Fruit fly (Drosophila melanogaster) whole organism, embryonic: ENCODE measurements around the gene PIG-U.
A peak's percentile ranks its signal among the peaks of the same experiment; 100 is the strongest.

Experiments used
- CG11696 ChIP-seq: fragments of 200-800 bp; sonication (Bioruptor generic); IDR thresholded peaks from 2 replicates; pipeline ENCODE4 v1.3.6; 2022; ENCODE audit warnings: missing biosample characterization, missing genetic modification characterization
- CG12155 ChIP-seq: fragments of 200-800 bp; sonication (Bioruptor generic); optimal IDR thresholded peaks from 3 replicates; lab custom pipeline; 2016; ENCODE audit warnings: missing biosample characterization, missing genetic modification characterization
- CG12659 ChIP-seq: fragments of 200-800 bp; sonication (Bioruptor generic); optimal IDR thresholded peaks from 3 replicates; lab custom pipeline; 2017; ENCODE audit warnings: mild to moderate bottlenecking, missing biosample characterization, missing genetic modification reagents, missing genetic modification characterization
- CG13287 ChIP-seq: fragments of 200-800 bp; sonication (Bioruptor generic); IDR thresholded peaks from 2 replicates; pipeline ENCODE4 v1.3.6; 2022; ENCODE audit warnings: missing biosample characterization, missing genetic modification characterization; ENCODE audit not compliant: partially characterized antibody
- CG13894 ChIP-seq: fragments of 200-800 bp; sonication (Bioruptor generic); optimal IDR thresholded peaks from 3 replicates; lab custom pipeline; 2018; ENCODE audit warnings: missing biosample characterization, mild to moderate bottlenecking, missing genetic modification characterization, moderate library complexity
- CG15269 ChIP-seq: fragments of 200-800 bp; sonication (Bioruptor generic); optimal IDR thresholded peaks from 2 replicates; lab custom pipeline; 2018; ENCODE audit warnings: missing biosample characterization, mild to moderate bottlenecking, missing genetic modification characterization, moderate library complexity
- CG15514 ChIP-seq: fragments of 200-800 bp; sonication (Bioruptor generic); optimal IDR thresholded peaks from 3 replicates; lab custom pipeline; 2017; ENCODE audit warnings: missing biosample characterization, missing genetic modification characterization, mild to moderate bottlenecking, moderate library complexity, missing genetic modification reagents
- CG17359 ChIP-seq: fragments of 200-800 bp; sonication (Bioruptor generic); optimal IDR thresholded peaks from 3 replicates; lab custom pipeline; 2018; ENCODE audit warnings: missing biosample characterization, mild to moderate bottlenecking, missing genetic modification characterization, moderate library complexity
- CG17829 ChIP-seq: fragments of 200-800 bp; optimal IDR thresholded peaks from 2 replicates; lab custom pipeline; 2019; ENCODE audit warnings: missing biosample characterization, mild to moderate bottlenecking, missing genetic modification characterization, moderate library complexity
- CG2120 ChIP-seq: fragments of 200-800 bp; sonication (Bioruptor generic); optimal IDR thresholded peaks from 3 replicates; lab custom pipeline; 2016; ENCODE audit warnings: missing biosample characterization, missing genetic modification characterization
- CG30403 ChIP-seq: fragments of 200-800 bp; sonication (Bioruptor generic); optimal IDR thresholded peaks from 3 replicates; lab custom pipeline; 2016; ENCODE audit warnings: missing biosample characterization, missing genetic modification characterization
- CG31365 ChIP-seq: fragments of 200-800 bp; sonication (Bioruptor generic); optimal IDR thresholded peaks from 2 replicates; lab custom pipeline; 2018; ENCODE audit warnings: missing biosample characterization, mild to moderate bottlenecking, missing genetic modification characterization
- CG31441 ChIP-seq: fragments of 200-800 bp; sonication (Bioruptor generic); IDR thresholded peaks from 2 replicates; pipeline ENCODE4 v1.3.6; 2022; ENCODE audit warnings: missing biosample characterization, missing genetic modification characterization
- CG3838 ChIP-seq: fragments of 200-800 bp; sonication (Bioruptor generic); optimal IDR thresholded peaks from 3 replicates; lab custom pipeline; 2016; ENCODE audit warnings: missing biosample characterization, missing genetic modification characterization
- CG4617 ChIP-seq: fragments of 200-800 bp; sonication (Bioruptor generic); optimal IDR thresholded peaks from 3 replicates; lab custom pipeline; 2016; ENCODE audit warnings: missing biosample characterization, missing genetic modification characterization, borderline replicate concordance
- CG4820 ChIP-seq: fragments of 200-800 bp; sonication (Bioruptor generic); optimal IDR thresholded peaks from 3 replicates; lab custom pipeline; 2016; ENCODE audit warnings: missing biosample characterization, missing genetic modification characterization
- CG7357 ChIP-seq: fragments of 200-800 bp; sonication (Bioruptor generic); IDR thresholded peaks from 3 replicates; pipeline ENCODE4 v1.3.6; 2022; ENCODE audit warnings: missing biosample characterization, missing genetic modification characterization
- CG8089 ChIP-seq: fragments of 200-800 bp; sonication (Bioruptor generic); optimal IDR thresholded peaks from 3 replicates; lab custom pipeline; 2016; ENCODE audit warnings: missing biosample characterization, missing genetic modification characterization
- CG8281 ChIP-seq: fragments of 200-800 bp; sonication (Bioruptor generic); optimal IDR thresholded peaks from 2 replicates; lab custom pipeline; 2018; ENCODE audit warnings: missing biosample characterization, mild to moderate bottlenecking, missing genetic modification characterization, moderate library complexity
- CG9932 ChIP-seq: fragments of 200-800 bp; sonication (Bioruptor generic); IDR thresholded peaks from 2 replicates; pipeline ENCODE4 v1.3.6; 2022; ENCODE audit warnings: missing biosample characterization, missing genetic modification characterization
- Dip3 ChIP-seq: fragments of 200-800 bp; sonication (Bioruptor generic); optimal IDR thresholded peaks from 3 replicates; lab custom pipeline; 2016; ENCODE audit warnings: missing biosample characterization, missing genetic modification characterization
- HLH54F ChIP-seq: fragments of 200-800 bp; sonication (Bioruptor generic); optimal IDR thresholded peaks from 3 replicates; lab custom pipeline; 2016; ENCODE audit warnings: missing biosample characterization, missing genetic modification characterization
- Hmr ChIP-seq: fragments of 200-800 bp; sonication (Bioruptor generic); optimal IDR thresholded peaks from 3 replicates; lab custom pipeline; 2017; ENCODE audit warnings: mild to moderate bottlenecking, missing biosample characterization, missing genetic modification reagents, missing genetic modification characterization
- Hr3 ChIP-seq: fragments of 200-800 bp; sonication (Bioruptor generic); optimal IDR thresholded peaks from 3 replicates; lab custom pipeline; 2016; ENCODE audit warnings: missing biosample characterization, missing genetic modification characterization
- Hsf ChIP-seq: fragments of 200-800 bp; sonication (Bioruptor generic); optimal IDR thresholded peaks from 3 replicates; lab custom pipeline; 2016; ENCODE audit warnings: missing biosample characterization, missing genetic modification characterization
- NC2β ChIP-seq: fragments of 200-800 bp; sonication (Bioruptor generic); optimal IDR thresholded peaks from 2 replicates; lab custom pipeline; 2016; ENCODE audit warnings: missing biosample characterization, missing genetic modification characterization
- Sox102F ChIP-seq: fragments of 200-800 bp; sonication (Bioruptor generic); optimal IDR thresholded peaks from 2 replicates; lab custom pipeline; 2018; ENCODE audit warnings: missing biosample characterization, mild to moderate bottlenecking, missing genetic modification characterization, moderate library complexity
- Spps ChIP-seq: fragments of 200-800 bp; sonication (Bioruptor generic); optimal IDR thresholded peaks from 2 replicates; lab custom pipeline; 2018; ENCODE audit warnings: missing biosample characterization, mild to moderate bottlenecking, missing genetic modification characterization
- danr ChIP-seq: fragments of 200-800 bp; sonication (Bioruptor generic); IDR thresholded peaks from 2 replicates; pipeline ENCODE4 v1.3.6; 2022; ENCODE audit warnings: missing biosample characterization, missing genetic modification characterization
- dm ChIP-seq: fragments of 200-800 bp; sonication (Bioruptor generic); optimal IDR thresholded peaks from 3 replicates; lab custom pipeline; 2016; ENCODE audit warnings: missing biosample characterization, missing genetic modification characterization
- dpn ChIP-seq, 2 experiments: fragments of 200-800 bp; sonication (Bioruptor generic); optimal IDR thresholded peaks; 3 replicates each; lab custom pipeline; 2016; ENCODE audit warnings: missing biosample characterization in 2 of 2, missing genetic modification characterization in 2 of 2
- esg ChIP-seq: fragments of 200-800 bp; sonication (Bioruptor generic); conservative IDR thresholded peaks from 2 replicates; pipeline ENCODE4 v1.3.6; 2022; ENCODE audit warnings: missing biosample characterization, missing genetic modification characterization
- gro ChIP-seq: fragments of 200-800 bp; sonication (Bioruptor generic); optimal IDR thresholded peaks from 2 replicates; lab custom pipeline; 2016; ENCODE audit warnings: missing biosample characterization, missing genetic modification characterization
- insv ChIP-seq, 2 experiments: fragments of 200-800 bp; sonication (Bioruptor generic); optimal IDR thresholded peaks; 3 replicates each; lab custom pipeline; 2016 to 2018; ENCODE audit warnings: missing biosample characterization in 2 of 2, missing genetic modification characterization in 2 of 2
- kah ChIP-seq: fragments of 200-800 bp; sonication (Bioruptor generic); optimal IDR thresholded peaks from 2 replicates; lab custom pipeline; 2018; ENCODE audit warnings: missing biosample characterization, mild to moderate bottlenecking, missing genetic modification characterization
- lmd ChIP-seq: fragments of 200-800 bp; sonication (Bioruptor generic); IDR thresholded peaks from 2 replicates; pipeline ENCODE4 v1.3.6; 2022; ENCODE audit warnings: missing biosample characterization, missing genetic modification characterization
- maf-S ChIP-seq: fragments of 200-800 bp; sonication (Bioruptor generic); optimal IDR thresholded peaks from 2 replicates; lab custom pipeline; 2016; ENCODE audit warnings: missing biosample characterization, missing genetic modification characterization
- onecut ChIP-seq: fragments of 200-800 bp; sonication (Bioruptor generic); IDR thresholded peaks from 2 replicates; pipeline ENCODE4 v1.3.6; 2022; ENCODE audit warnings: missing biosample characterization, missing genetic modification characterization
- pb ChIP-seq: fragments of 200-800 bp; sonication (Bioruptor generic); optimal IDR thresholded peaks from 3 replicates; lab custom pipeline; 2016; ENCODE audit warnings: missing biosample characterization, missing genetic modification characterization
- prd ChIP-seq, 3 experiments: fragments of >200 bp in 2 of 3; fragments of 200-800 bp in 1 of 3; sonication (Bioruptor generic) in 1 of 3; optimal IDR thresholded peaks in 2 of 3; IDR thresholded peaks in 1 of 3; 2 replicates in 2 of 3; 3 replicates in 1 of 3; pipeline versions ENCODE4 v1.3.6 to Lab custom; 2017 to 2022; ENCODE audit warnings: missing biosample characterization in 1 of 3, missing genetic modification characterization in 1 of 3
- sens ChIP-seq: fragments of 200-800 bp; sonication (Bioruptor generic); peaks from one replicate; lab custom pipeline; 2016; ENCODE audit warnings: missing biosample characterization, missing genetic modification characterization
- slbo ChIP-seq: fragments of 200-800 bp; sonication (Bioruptor generic); IDR thresholded peaks from 2 replicates; pipeline ENCODE4 v1.3.6; 2022; ENCODE audit warnings: missing biosample characterization, missing genetic modification characterization
- sqz ChIP-seq: fragments of 200-800 bp; sonication (Bioruptor generic); optimal IDR thresholded peaks from 3 replicates; lab custom pipeline; 2018; ENCODE audit warnings: missing biosample characterization, mild to moderate bottlenecking, missing genetic modification characterization
- stc ChIP-seq: fragments of 200-800 bp; sonication (Bioruptor generic); IDR thresholded peaks from 2 replicates; pipeline ENCODE4 v1.3.6; 2022; ENCODE audit warnings: missing biosample characterization, missing genetic modification characterization

Gene PIG-U

dm6 chr2L:8488735-8489134 is 26.2 kb upstream of the PIG-U start, which contains the start of gene CG13088 (continued):
- TF ChIP-seq CG2120 (GFP tag; lab: Kevin White, UChicago) (peak; percentile 69), CG13894 (no peak), HLH54F (GFP tag; lab: Kevin White, UChicago) (peak; percentile 55), danr (GFP tag; lab: Robert Waterston, UW) (no peak), slbo (GFP tag; lab: Robert Waterston, UW) (peak; percentile 60; the same call in 1 of the 2 replicates), stc (GFP tag; lab: Robert Waterston, UW) (no peak), CG11696 (no peak), Hsf (GFP tag; lab: Kevin White, UChicago) (peak; percentile 36), Hmr (GFP tag; lab: Kevin White, UChicago) (peak; percentile 45), gro (GFP tag; lab: Kevin White, UChicago) (peak; percentile 73), CG4820 (peak; percentile 12), Hr3 (GFP tag; lab: Kevin White, UChicago) (peak; percentile 14), CG13287 (GFP tag; lab: Robert Waterston, UW) (peak; percentile 41; the same call in 1 of the 2 replicates), CG8089 (GFP tag; lab: Kevin White, UChicago) (no peak), CG15269 (tag; lab: Kevin White, UChicago) (no peak), prd (optimal IDR thresholded peaks at IDR 0.05; lab: Kevin White, UChicago) (no peak), prd (GFP tag; IDR thresholded peaks at IDR 0.05; lab: Robert Waterston, UW) (no peak), CG17359 (tag; lab: Kevin White, UChicago) (peak; percentile 18), esg (GFP tag; lab: Robert Waterston, UW) (no peak), CG31441 (GFP tag; lab: Robert Waterston, UW) (no peak), pb (GFP tag; lab: Kevin White, UChicago) (no peak), Spps (tag; lab: Kevin White, UChicago) (no peak), CG7357 (no peak), CG12155 (peak; percentile 42), Sox102F (peak; percentile 3), CG9932 (peak; percentile 58), NC2β (GFP tag; lab: Kevin White, UChicago) (peak; percentile 36), CG8281 (tag; lab: Kevin White, UChicago) (no peak), onecut (GFP tag; lab: Robert Waterston, UW) (no peak), Dip3 (GFP tag; lab: Kevin White, UChicago) (peak; percentile 51), lmd (GFP tag; lab: Robert Waterston, UW) (no peak; the same call in 1 of the 2 replicates), dm (GFP tag; lab: Kevin White, UChicago) (peak; percentile 67), CG31365 (tag; lab: Kevin White, UChicago) (peak; percentile 99), CG12659 (GFP tag; lab: Kevin White, UChicago) (peak; percentile 58), CG4617 (GFP tag; lab: Kevin White, UChicago) (peak; percentile 38), sqz (no peak), sens (GFP tag; lab: Kevin White, UChicago) (peak; percentile 78), insv (GFP tag; optimal IDR thresholded peaks at IDR 0.05; lab: Kevin White, UChicago) (no peak), CG17829 (tag; lab: Kevin White, UChicago) (peak; percentile 36), CG15514 (GFP tag; lab: Kevin White, UChicago) (peak; percentile 61), CG3838 (GFP tag; lab: Kevin White, UChicago) (peak; percentile 29), CG30403 (peak; percentile 29), kah (GFP tag; lab: Kevin White, UChicago) (no peak), maf-S (GFP tag; lab: Kevin White, UChicago) (peak; percentile 28), dpn (GFP tag; optimal IDR thresholded peaks at IDR 0.05; lab: Kevin White, UChicago) (peak; percentile 33 to 47)
